Worm (Caenorhabditis elegans) whole organism, L4/young adult: ENCODE measurements around the gene elt-1.

Experiments used
- W03F9.2 ChIP-seq: fragments of 150-350 bp; optimal IDR thresholded peaks from 2 replicates; lab custom pipeline; 2014; ENCODE audit warnings: missing biosample characterization, missing genetic modification characterization
- dao-5 ChIP-seq: sonication (generic microtip); optimal IDR thresholded peaks from 2 replicates; lab custom pipeline; 2016; ENCODE audit warnings: missing genotype, missing genetic modification characterization, moderate library complexity, missing compliant biosample characterization
- him-1 ChIP-seq: sonication (generic microtip); optimal IDR thresholded peaks from 2 replicates; lab custom pipeline; 2016; ENCODE audit warnings: missing genotype, missing genetic modification reagents, missing genetic modification characterization, missing compliant biosample characterization

- TF ChIP-seq W03F9.2 (tag; lab: Kevin White, UChicago), result no peak
- no peak for TF ChIP-seq him-1 (tag; lab: Kevin White, UChicago)
- TF ChIP-seq dao-5 (tag; lab: Kevin White, UChicago), result no peak
These were observed 4.0 kb downstream of the elt-1 start for ce11 chrIV:9618836-9619235.
